Worm (Caenorhabditis elegans) whole organism, L2 larva: ENCODE data around the gene C08F11.10.
"Not testable (repeated sequence)": the region's sequence is repeated elsewhere in the genome, so short reads cannot be mapped to it uniquely, and the experiment has no call there.

ENCODE experiments used
- elt-1 ChIP-seq: fragments of 150-350 bp; optimal IDR thresholded peaks from 2 replicates; lab custom pipeline; 2014; ENCODE audit warnings: missing biosample characterization, missing genetic modification characterization
- elt-3 ChIP-seq: sonication (generic microtip); optimal IDR thresholded peaks from 2 replicates; lab custom pipeline; 2017; ENCODE audit warnings: missing biosample characterization, missing genetic modification characterization
- lin-13 ChIP-seq: fragments of 150-350 bp; optimal IDR thresholded peaks from 2 replicates; lab custom pipeline; 2014; ENCODE audit warnings: missing biosample characterization, missing genetic modification reagents, missing genetic modification characterization
- sma-3 ChIP-seq: sonication (generic microtip); optimal IDR thresholded peaks from 2 replicates; lab custom pipeline; 2016; ENCODE audit warnings: missing genetic modification reagents, missing genetic modification characterization, missing compliant biosample characterization
- zag-1 ChIP-seq: fragments of 150-350 bp; optimal IDR thresholded peaks from 2 replicates; lab custom pipeline; 2014; ENCODE audit warnings: missing biosample characterization, missing genetic modification characterization

- TF ChIP-seq sma-3 (GFP tag; lab: Kevin White, UChicago); lin-13; elt-1 (tag; lab: Kevin White, UChicago); elt-3 (tag; lab: Kevin White, UChicago); zag-1 (tag; lab: Kevin White, UChicago): not testable (repeated sequence)
Measured at ce11 chrIV:13652023-13652422, 3.0 kb upstream of the C08F11.10 start, which contains the start of gene Y45F10C.6.
